Worm (Caenorhabditis elegans) whole organism, L4 larva: Measurements from ENCODE around the gene W08F4.10.

Experiments used
- D1046.2 ChIP-seq: fragments of 200-800 bp; sonication (Bioruptor generic); IDR thresholded peaks from 2 replicates; pipeline ENCODE4 v1.3.6; 2022; ENCODE audit warnings: missing genetic modification characterization, missing compliant biosample characterization
- ceh-82 ChIP-seq: sonication (generic microtip); optimal IDR thresholded peaks from 2 replicates; lab custom pipeline; 2017; ENCODE audit warnings: missing biosample characterization, missing genetic modification characterization
- mdl-1 ChIP-seq, 2 experiments: fragments of 150-350 bp in 1 of 2; sonication (generic microtip) in 1 of 2; optimal IDR thresholded peaks; 2 replicates each; lab custom pipeline; 2014 to 2017; ENCODE audit warnings: missing biosample characterization in 2 of 2, missing genetic modification characterization in 2 of 2
- pha-4 ChIP-seq, 2 experiments: fragments of 150-350 bp in 1 of 2; fragments of 200-800 bp in 1 of 2; sonication (Bioruptor generic) in 1 of 2; IDR thresholded peaks in 1 of 2; optimal IDR thresholded peaks in 1 of 2; 2 replicates each; pipeline versions ENCODE4 v1.3.6 to Lab custom; 2014 to 2022; ENCODE audit warnings: missing genetic modification characterization in 2 of 2, missing genetic modification reagents in 2 of 2, missing biosample characterization in 1 of 2, missing compliant biosample characterization in 1 of 2
- unc-62 ChIP-seq, 3 experiments: fragments of 150-350 bp in 1 of 3; sonication (generic microtip); optimal IDR thresholded peaks in 2 of 3; peaks in 1 of 3; 1 replicate in 1 of 3; 2 replicates in 2 of 3; lab custom pipeline; 2014 to 2017; ENCODE audit warnings: missing biosample characterization in 3 of 3, missing genetic modification characterization in 3 of 3, missing genetic modification reagents in 3 of 3, missing genotype in 1 of 3

- no peak for TF ChIP-seq D1046.2 (GFP tag; lab: Robert Waterston, UW)
- no peak for TF ChIP-seq unc-62 (GFP tag; optimal IDR thresholded peaks at IDR 0.05 in 1 of 2; lab: Kevin White, UChicago)
- no peak for TF ChIP-seq unc-62 (tag; optimal IDR thresholded peaks at IDR 0.05; lab: Kevin White, UChicago)
- no peak for TF ChIP-seq pha-4 (GFP tag; IDR thresholded peaks at IDR 0.05; lab: Robert Waterston, UW)
- TF ChIP-seq pha-4 (tag; optimal IDR thresholded peaks at IDR 0.05; lab: Kevin White, UChicago), result no peak
- no peak for TF ChIP-seq ceh-82 (tag; lab: Kevin White, UChicago)
- no peak for TF ChIP-seq mdl-1 (tag; optimal IDR thresholded peaks at IDR 0.05; lab: Kevin White, UChicago)
These were observed 33.4 kb upstream of the W08F4.10 start, which contains the start of gene T04B8.5 for ce11 chrII:624443-624842.
